Fruit fly (Drosophila melanogaster) Kc167 (cell line): ENCODE results near the gene CG31804.

Source experiments
- h ChIP-seq: fragments of >200 bp; optimal IDR thresholded peaks from 3 replicates; lab custom pipeline; 2018; ENCODE audit warnings: missing external identifiers
- insv ChIP-seq: fragments of >200 bp; optimal IDR thresholded peaks from 3 replicates; lab custom pipeline; 2018; ENCODE audit warnings: missing external identifiers
- psq ChIP-seq: fragments of >200 bp; optimal IDR thresholded peaks from 2 replicates; lab custom pipeline; 2017; ENCODE audit warnings: missing external identifiers
- ttk ChIP-seq: sonication (Bioruptor generic); optimal IDR thresholded peaks from 2 replicates; lab custom pipeline; 2017; ENCODE audit warnings: missing external identifiers

DNA sequence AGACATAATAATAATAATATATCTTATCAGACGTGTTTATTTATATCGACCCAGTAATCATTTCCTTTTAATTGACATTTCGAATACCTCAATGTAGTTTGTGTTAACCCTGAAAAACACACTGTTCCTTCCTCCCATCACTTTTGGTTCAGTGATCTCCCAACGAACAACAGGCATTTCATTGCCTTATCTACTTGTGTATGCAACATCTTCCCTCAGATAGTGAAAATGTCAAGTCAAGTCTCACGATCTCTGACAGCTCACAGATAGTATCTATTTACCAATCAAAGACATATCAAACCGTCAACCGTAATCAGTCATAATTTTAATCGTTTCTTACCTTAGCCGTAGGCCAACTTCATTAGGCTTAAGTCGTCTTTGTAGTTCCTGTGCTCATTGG, 31.6 kb downstream of the CG31804 start:
- TF ChIP-seq insv (no peak), psq (lab: Kevin White, UChicago) (no peak), ttk (lab: Kevin White, UChicago) (no peak), h (no peak)
